Fruit fly (Drosophila melanogaster) whole organism, embryonic: Measurements from ENCODE around the gene CG4461.
A peak's percentile ranks its signal among the peaks of the same experiment; 100 is the strongest.

Experiments used
- Adf1 ChIP-seq: fragments of 200-800 bp; sonication (Bioruptor generic); IDR thresholded peaks from 2 replicates; pipeline ENCODE4 v1.3.6; 2022; ENCODE audit warnings: missing biosample characterization, missing genetic modification characterization
- BEAF-32 ChIP-seq: fragments of 200-800 bp; sonication (Bioruptor generic); optimal IDR thresholded peaks from 3 replicates; lab custom pipeline; 2017; ENCODE audit warnings: missing biosample characterization, missing genetic modification characterization, mild to moderate bottlenecking, moderate library complexity, missing genetic modification reagents
- CG11398 ChIP-seq: fragments of 200-800 bp; sonication (Bioruptor generic); optimal IDR thresholded peaks from 2 replicates; lab custom pipeline; 2016; ENCODE audit warnings: missing biosample characterization, missing genetic modification characterization
- CG12659 ChIP-seq: fragments of 200-800 bp; sonication (Bioruptor generic); optimal IDR thresholded peaks from 3 replicates; lab custom pipeline; 2017; ENCODE audit warnings: mild to moderate bottlenecking, missing biosample characterization, missing genetic modification reagents, missing genetic modification characterization
- CG13296 ChIP-seq: fragments of 200-800 bp; sonication (Bioruptor generic); optimal IDR thresholded peaks from 3 replicates; lab custom pipeline; 2018; ENCODE audit warnings: missing biosample characterization, mild to moderate bottlenecking, missing genetic modification characterization
- CG14441 ChIP-seq: fragments of 200-800 bp; sonication (Bioruptor generic); IDR thresholded peaks from 2 replicates; pipeline ENCODE4 v1.3.6; 2022; ENCODE audit warnings: missing biosample characterization, missing genetic modification characterization
- CG14965 ChIP-seq: fragments of 200-800 bp; sonication (Bioruptor generic); optimal IDR thresholded peaks from 2 replicates; lab custom pipeline; 2016; ENCODE audit warnings: missing biosample characterization, missing genetic modification characterization, borderline replicate concordance
- CG15514 ChIP-seq: fragments of 200-800 bp; sonication (Bioruptor generic); optimal IDR thresholded peaks from 3 replicates; lab custom pipeline; 2017; ENCODE audit warnings: missing biosample characterization, missing genetic modification characterization, mild to moderate bottlenecking, moderate library complexity, missing genetic modification reagents
- CG15696 ChIP-seq: fragments of 200-800 bp; sonication (Bioruptor generic); optimal IDR thresholded peaks from 2 replicates; lab custom pipeline; 2019; ENCODE audit warnings: missing biosample characterization, mild to moderate bottlenecking, missing genetic modification characterization, moderate library complexity
- CG1602 ChIP-seq: fragments of 200-800 bp; sonication (Bioruptor generic); optimal IDR thresholded peaks from 3 replicates; lab custom pipeline; 2016; ENCODE audit warnings: missing biosample characterization, missing genetic modification characterization
- CG1647 ChIP-seq: fragments of 200-800 bp; sonication (Bioruptor generic); optimal IDR thresholded peaks from 3 replicates; lab custom pipeline; 2016; ENCODE audit warnings: missing biosample characterization, missing genetic modification characterization
- CG17186 ChIP-seq: fragments of 200-800 bp; sonication (Bioruptor generic); optimal IDR thresholded peaks from 3 replicates; lab custom pipeline; 2017; ENCODE audit warnings: missing biosample characterization, missing genetic modification reagents, missing genetic modification characterization
- CG17829 ChIP-seq: fragments of 200-800 bp; optimal IDR thresholded peaks from 2 replicates; lab custom pipeline; 2019; ENCODE audit warnings: missing biosample characterization, mild to moderate bottlenecking, missing genetic modification characterization, moderate library complexity
- CG2129 ChIP-seq: fragments of 200-800 bp; sonication (Bioruptor generic); IDR thresholded peaks from 2 replicates; pipeline ENCODE4 v1.3.6; 2022; ENCODE audit warnings: missing biosample characterization, missing genetic modification characterization; ENCODE audit not compliant: partially characterized antibody
- CG2875 ChIP-seq: fragments of 200-800 bp; sonication (Bioruptor generic); optimal IDR thresholded peaks from 2 replicates; lab custom pipeline; 2017; ENCODE audit warnings: missing biosample characterization, mild to moderate bottlenecking, missing genetic modification characterization, missing genetic modification reagents
- CG31224 ChIP-seq: fragments of 200-800 bp; sonication (Bioruptor generic); IDR thresholded peaks from 2 replicates; pipeline ENCODE4 v1.3.6; 2022; ENCODE audit warnings: missing biosample characterization, missing genetic modification characterization
- CG3281 ChIP-seq: fragments of 200-800 bp; sonication (Bioruptor generic); optimal IDR thresholded peaks from 3 replicates; lab custom pipeline; 2017; ENCODE audit warnings: missing biosample characterization, mild to moderate bottlenecking, missing genetic modification characterization
- CG4707 ChIP-seq: fragments of 200-800 bp; sonication (Bioruptor generic); optimal IDR thresholded peaks from 2 replicates; lab custom pipeline; 2018; ENCODE audit warnings: missing biosample characterization, mild to moderate bottlenecking, missing genetic modification characterization, moderate library complexity
- CG4730 ChIP-seq: fragments of 200-800 bp; sonication (Bioruptor generic); IDR thresholded peaks from 2 replicates; pipeline ENCODE4 v1.3.6; 2022; ENCODE audit warnings: missing biosample characterization, missing genetic modification characterization
- CG5953 ChIP-seq: fragments of 200-800 bp; sonication (Bioruptor generic); IDR thresholded peaks from 2 replicates; pipeline ENCODE4 v1.3.6; 2022; ENCODE audit warnings: missing biosample characterization, missing genetic modification characterization
- CG6813 ChIP-seq: fragments of 200-800 bp; sonication (Bioruptor generic); optimal IDR thresholded peaks from 2 replicates; lab custom pipeline; 2017; ENCODE audit warnings: missing biosample characterization, missing genetic modification characterization, mild to moderate bottlenecking, moderate library complexity, missing genetic modification reagents
- CG8281 ChIP-seq: fragments of 200-800 bp; sonication (Bioruptor generic); optimal IDR thresholded peaks from 2 replicates; lab custom pipeline; 2018; ENCODE audit warnings: missing biosample characterization, mild to moderate bottlenecking, missing genetic modification characterization, moderate library complexity
- CG9817 ChIP-seq: fragments of 200-800 bp; sonication (Bioruptor generic); optimal IDR thresholded peaks from 2 replicates; lab custom pipeline; 2018; ENCODE audit warnings: missing biosample characterization, mild to moderate bottlenecking, missing genetic modification characterization, moderate library complexity
- Dip2 ChIP-seq: fragments of 200-800 bp; sonication (Bioruptor generic); IDR thresholded peaks from 2 replicates; pipeline ENCODE4 v1.3.6; 2022; ENCODE audit warnings: missing biosample characterization, missing genetic modification characterization
- HLH54F ChIP-seq: fragments of 200-800 bp; sonication (Bioruptor generic); optimal IDR thresholded peaks from 3 replicates; lab custom pipeline; 2016; ENCODE audit warnings: missing biosample characterization, missing genetic modification characterization
- Hand ChIP-seq: fragments of 200-800 bp; sonication (Bioruptor generic); optimal IDR thresholded peaks from 2 replicates; lab custom pipeline; 2017; ENCODE audit warnings: mild to moderate bottlenecking, missing biosample characterization, missing genetic modification reagents, missing genetic modification characterization
- Hr3 ChIP-seq: fragments of 200-800 bp; sonication (Bioruptor generic); optimal IDR thresholded peaks from 3 replicates; lab custom pipeline; 2016; ENCODE audit warnings: missing biosample characterization, missing genetic modification characterization
- Max ChIP-seq: fragments of 200-800 bp; sonication (Bioruptor generic); optimal IDR thresholded peaks from 2 replicates; lab custom pipeline; 2016; ENCODE audit warnings: missing biosample characterization, mild to moderate bottlenecking, missing genetic modification characterization
- Spps ChIP-seq: fragments of 200-800 bp; sonication (Bioruptor generic); optimal IDR thresholded peaks from 2 replicates; lab custom pipeline; 2018; ENCODE audit warnings: missing biosample characterization, mild to moderate bottlenecking, missing genetic modification characterization
- Xbp1 ChIP-seq: fragments of 200-800 bp; sonication (Bioruptor generic); optimal IDR thresholded peaks from 3 replicates; lab custom pipeline; 2016; ENCODE audit warnings: missing biosample characterization, mild to moderate bottlenecking, missing genetic modification characterization
- ato ChIP-seq: fragments of 200-800 bp; sonication (Bioruptor generic); IDR thresholded peaks from 2 replicates; pipeline ENCODE4 v1.3.6; 2022; ENCODE audit warnings: missing biosample characterization, missing genetic modification characterization; ENCODE audit not compliant: partially characterized antibody
- bab2 ChIP-seq: fragments of 200-800 bp; sonication (Bioruptor generic); optimal IDR thresholded peaks from 2 replicates; lab custom pipeline; 2016; ENCODE audit warnings: missing biosample characterization, missing genetic modification characterization
- bigmax ChIP-seq: fragments of 200-800 bp; sonication (Bioruptor generic); optimal IDR thresholded peaks from 2 replicates; lab custom pipeline; 2018; ENCODE audit warnings: missing biosample characterization, mild to moderate bottlenecking, missing genetic modification characterization
- cato ChIP-seq: fragments of 200-800 bp; sonication (Bioruptor generic); optimal IDR thresholded peaks from 2 replicates; lab custom pipeline; 2016; ENCODE audit warnings: missing biosample characterization, missing genetic modification characterization, borderline replicate concordance
- caup ChIP-seq: fragments of 200-800 bp; sonication (Bioruptor generic); optimal IDR thresholded peaks from 3 replicates; lab custom pipeline; 2017; ENCODE audit warnings: missing biosample characterization, mild to moderate bottlenecking, missing genetic modification characterization, moderate library complexity; ENCODE audit not compliant: severe bottlenecking
- croc ChIP-seq: fragments of 200-800 bp; sonication (Bioruptor generic); conservative IDR thresholded peaks from 3 replicates; pipeline ENCODE4 v1.3.6; 2022; ENCODE audit warnings: missing biosample characterization, missing genetic modification characterization
- dm ChIP-seq: fragments of 200-800 bp; sonication (Bioruptor generic); optimal IDR thresholded peaks from 3 replicates; lab custom pipeline; 2016; ENCODE audit warnings: missing biosample characterization, missing genetic modification characterization
- dysf ChIP-seq: fragments of 200-800 bp; sonication (Bioruptor generic); IDR thresholded peaks from 3 replicates; pipeline ENCODE4 v1.3.6; 2022; ENCODE audit warnings: missing biosample characterization, missing genetic modification characterization
- eve ChIP-seq, 2 experiments: fragments of >200 bp; optimal IDR thresholded peaks; 2 replicates each; lab custom pipeline; 2017; ENCODE audit warnings: missing biosample characterization in 2 of 2, missing genetic modification characterization in 2 of 2
- gsb ChIP-seq: fragments of 200-800 bp; sonication (Bioruptor generic); IDR thresholded peaks from 2 replicates; pipeline ENCODE4 v1.3.6; 2022; ENCODE audit warnings: missing biosample characterization, missing genetic modification characterization
- ind ChIP-seq: fragments of 200-800 bp; sonication (Bioruptor generic); optimal IDR thresholded peaks from 3 replicates; lab custom pipeline; 2016; ENCODE audit warnings: missing biosample characterization, missing genetic modification characterization
- luna ChIP-seq: fragments of 200-800 bp; sonication (Bioruptor generic); optimal IDR thresholded peaks from 2 replicates; lab custom pipeline; 2016; ENCODE audit warnings: missing biosample characterization, missing genetic modification characterization
- maf-S ChIP-seq: fragments of 200-800 bp; sonication (Bioruptor generic); optimal IDR thresholded peaks from 2 replicates; lab custom pipeline; 2016; ENCODE audit warnings: missing biosample characterization, missing genetic modification characterization
- nerfin-2 ChIP-seq: fragments of 200-800 bp; sonication (Bioruptor generic); IDR thresholded peaks from 2 replicates; pipeline ENCODE4 v1.3.6; 2022; ENCODE audit warnings: missing biosample characterization, missing genetic modification characterization; ENCODE audit not compliant: partially characterized antibody
- pfk ChIP-seq: fragments of 200-800 bp; sonication (Bioruptor generic); optimal IDR thresholded peaks from 2 replicates; lab custom pipeline; 2018; ENCODE audit warnings: missing biosample characterization, mild to moderate bottlenecking, missing genetic modification characterization, moderate library complexity
- run ChIP-seq: fragments of 200-800 bp; sonication (Bioruptor generic); optimal IDR thresholded peaks from 3 replicates; lab custom pipeline; 2018; ENCODE audit warnings: missing biosample characterization, mild to moderate bottlenecking, missing genetic modification characterization
- trem ChIP-seq: fragments of 200-800 bp; optimal IDR thresholded peaks from 3 replicates; lab custom pipeline; 2019; ENCODE audit warnings: missing biosample characterization, mild to moderate bottlenecking, missing genetic modification characterization, moderate library complexity
- vfl ChIP-seq: fragments of 200-800 bp; sonication (Bioruptor generic); optimal IDR thresholded peaks from 2 replicates; lab custom pipeline; 2016; ENCODE audit warnings: missing biosample characterization, missing genetic modification characterization

The CG4461 gene

dm6 chr3L:9410754-9411423 lies 35.7 kb downstream of the CG4461 start, which contains the start of the genes CG4022 and Cpsf5 (continued):
- peak; percentile 75 for TF ChIP-seq Hr3 (GFP tag; lab: Kevin White, UChicago)
- TF ChIP-seq bab2 (GFP tag; lab: Kevin White, UChicago): peak; percentile 72
- TF ChIP-seq Adf1 (GFP tag; lab: Robert Waterston, UW): peak; percentile 61; the same call in 1 of the 2 replicates
- TF ChIP-seq dysf: peak; percentile 84
- peak; percentile 30 for TF ChIP-seq dm (GFP tag; lab: Kevin White, UChicago)
- peak; percentile 73 for TF ChIP-seq CG1602 (GFP tag; lab: Kevin White, UChicago)
- peak; percentile 91 for TF ChIP-seq CG17829 (tag; lab: Kevin White, UChicago)
- no peak for TF ChIP-seq Dip2
- peak; percentile 67 for TF ChIP-seq Spps (tag; lab: Kevin White, UChicago)
- peak; percentile 75 for TF ChIP-seq HLH54F (GFP tag; lab: Kevin White, UChicago)
- TF ChIP-seq CG3281 (GFP tag; lab: Kevin White, UChicago): peak; percentile 79
- TF ChIP-seq CG4730 (GFP tag; lab: Robert Waterston, UW): peak; percentile 62
- TF ChIP-seq CG13296: peak; percentile 72
- TF ChIP-seq luna (GFP tag; lab: Kevin White, UChicago): no peak
- peak; percentile 83 for TF ChIP-seq CG14441 (GFP tag; lab: Robert Waterston, UW)
- peak; percentile 54 for TF ChIP-seq run (tag; lab: Kevin White, UChicago)
- peak; percentile 90 for TF ChIP-seq CG17186
- peak; percentile 34 for TF ChIP-seq bigmax (GFP tag; lab: Kevin White, UChicago)
- TF ChIP-seq CG2129: no peak
- TF ChIP-seq CG9817 (tag; lab: Kevin White, UChicago): peak; percentile 90
- TF ChIP-seq Hand (GFP tag; lab: Kevin White, UChicago): peak; percentile 55
- TF ChIP-seq CG12659 (GFP tag; lab: Kevin White, UChicago): peak; percentile 91
- peak; percentile 49 for TF ChIP-seq maf-S (GFP tag; lab: Kevin White, UChicago)
- no peak for TF ChIP-seq CG14965
- peak; percentile 73 for TF ChIP-seq croc (GFP tag; lab: Robert Waterston, UW)
- no peak for TF ChIP-seq CG6813 (GFP tag; lab: Kevin White, UChicago)
- peak; percentile 79 for TF ChIP-seq caup
- TF ChIP-seq pfk (GFP tag; lab: Kevin White, UChicago): no peak
- TF ChIP-seq CG5953 (GFP tag; lab: Robert Waterston, UW): peak; percentile 1; the same call in 1 of the 2 replicates
- TF ChIP-seq trem (tag; lab: Kevin White, UChicago): peak; percentile 85
- peak; percentile 54 for TF ChIP-seq cato (GFP tag; lab: Kevin White, UChicago)
- TF ChIP-seq Max (GFP tag; lab: Kevin White, UChicago): peak; percentile 86
- TF ChIP-seq CG2875 (GFP tag; lab: Kevin White, UChicago): peak; percentile 47
- TF ChIP-seq vfl (GFP tag; lab: Kevin White, UChicago): peak; percentile 54
- peak; percentile 85 for TF ChIP-seq CG15696 (tag; lab: Kevin White, UChicago)
- peak; percentile 57 for TF ChIP-seq CG31224
- TF ChIP-seq ind (GFP tag; lab: Kevin White, UChicago): peak; percentile 75
- peak; percentile 52 for TF ChIP-seq BEAF-32
- TF ChIP-seq CG11398 (GFP tag; lab: Kevin White, UChicago): no peak
- TF ChIP-seq gsb (GFP tag; lab: Robert Waterston, UW): peak; percentile 39; the same call in 1 of the 2 replicates
- peak; percentile 53 for TF ChIP-seq CG1647 (GFP tag; lab: Kevin White, UChicago)
- TF ChIP-seq CG15514 (GFP tag; lab: Kevin White, UChicago): peak; percentile 100
- no peak for TF ChIP-seq ato (GFP tag; lab: Robert Waterston, UW)
- no peak for TF ChIP-seq nerfin-2
- TF ChIP-seq Xbp1: peak; percentile 84
- peak; percentile 36 for TF ChIP-seq CG8281 (tag; lab: Kevin White, UChicago)
- no peak for TF ChIP-seq eve (GFP tag; optimal IDR thresholded peaks at IDR 0.05; lab: Kevin White, UChicago)
- peak; percentile 23 for TF ChIP-seq CG4707 (GFP tag; lab: Kevin White, UChicago)
